Worm (Caenorhabditis elegans): ENCODE results near the gene glo-1.

glo-1 gene

ce11 chrX:9845916-9846315 is 36.1 kb downstream of the glo-1 start:
- no peak for TF ChIP-seq egl-13 (tag; optimal IDR thresholded peaks at IDR 0.05)
- TF ChIP-seq ama-1 (optimal IDR thresholded peaks at IDR 0.05) = no peak
- no peak for TF ChIP-seq nhr-11 (tag; optimal IDR thresholded peaks at IDR 0.05)
- peak; percentile 67 for TF ChIP-seq rnt-1 (tag; optimal IDR thresholded peaks at IDR 0.05)
- peak; percentile 24 for TF ChIP-seq nhr-71 (tag; optimal IDR thresholded peaks at IDR 0.05)
- TF ChIP-seq lin-14 (GFP tag; optimal IDR thresholded peaks at IDR 0.05) = peak; percentile 36
- no peak for TF ChIP-seq unc-130 (tag; optimal IDR thresholded peaks at IDR 0.05)
- TF ChIP-seq nhr-19 (GFP tag; conservative IDR thresholded peaks at IDR 0.05) = 0 out of 2 replicates have a peak, but pooled peaks have one; percentile 11
- TF ChIP-seq lsy-2 (tag; optimal IDR thresholded peaks at IDR 0.05) = peak; percentile 30 to 74
- no peak for TF ChIP-seq alr-1 (tag; optimal IDR thresholded peaks at IDR 0.05; ENCODE audit: borderline replicate concordance)
- TF ChIP-seq hlh-17 (GFP tag; optimal IDR thresholded peaks at IDR 0.05; ENCODE audit: borderline replicate concordance) = no peak
- no peak for TF ChIP-seq blmp-1 (tag; optimal IDR thresholded peaks at IDR 0.05)
- peak; percentile 99 for TF ChIP-seq vab-15 (tag; optimal IDR thresholded peaks at IDR 0.05)
- TF ChIP-seq lin-35 (GFP tag; optimal IDR thresholded peaks at IDR 0.05) = no peak

ce11 chrX:9843568-9843967 is 38.4 kb downstream of the glo-1 start:
- no peak for TF ChIP-seq nhr-77 (tag; optimal IDR thresholded peaks at IDR 0.05)
- peak; percentile 7 for TF ChIP-seq lin-14 (GFP tag; optimal IDR thresholded peaks at IDR 0.05)
- TF ChIP-seq rnt-1 (tag; optimal IDR thresholded peaks at IDR 0.05) = peak; percentile 46

ce11 chrX:9842102-9842501 is 39.9 kb downstream of the glo-1 start:
- TF ChIP-seq nhr-71 (tag; optimal IDR thresholded peaks at IDR 0.05) = peak; percentile 25
- TF ChIP-seq lsy-2 (tag; optimal IDR thresholded peaks at IDR 0.05) = no peak
- peak; percentile 45 for TF ChIP-seq lin-14 (GFP tag; optimal IDR thresholded peaks at IDR 0.05)
- no peak for TF ChIP-seq pqm-1 (tag; optimal IDR thresholded peaks at IDR 0.05)
- peak; percentile 81 for TF ChIP-seq rnt-1 (tag; optimal IDR thresholded peaks at IDR 0.05)
- TF ChIP-seq fos-1 (tag; optimal IDR thresholded peaks at IDR 0.05) = no peak

ce11 chrX:9840864-9841263 is 41.1 kb downstream of the glo-1 start:
- no peak for TF ChIP-seq nhr-47 (tag; optimal IDR thresholded peaks at IDR 0.05)
- TF ChIP-seq lin-14 (GFP tag; optimal IDR thresholded peaks at IDR 0.05) = peak; percentile 35
- no peak for TF ChIP-seq ceh-82 (tag; optimal IDR thresholded peaks at IDR 0.05)
- peak; percentile 78 for TF ChIP-seq rnt-1 (tag; optimal IDR thresholded peaks at IDR 0.05)
- no peak for TF ChIP-seq isw-1 (GFP tag; IDR thresholded peaks at IDR 0.05)
- peak in 1 of 2 experiments; percentile 5 for TF ChIP-seq lsy-2 (tag; optimal IDR thresholded peaks at IDR 0.05)
- peak; percentile 45 for TF ChIP-seq nhr-71 (tag; optimal IDR thresholded peaks at IDR 0.05)
- peak; percentile 72 for TF ChIP-seq lin-39 (tag; optimal IDR thresholded peaks at IDR 0.05)
- TF ChIP-seq lin-35 (GFP tag; optimal IDR thresholded peaks at IDR 0.05) = no peak

- TF ChIP-seq nhr-84 (tag; optimal IDR thresholded peaks at IDR 0.05) = no peak
- no peak for TF ChIP-seq sptf-1 (tag; optimal IDR thresholded peaks at IDR 0.05)
- no peak for TF ChIP-seq nhr-12 (tag; optimal IDR thresholded peaks at IDR 0.05)
- TF ChIP-seq snpc-4 (tag; optimal IDR thresholded peaks at IDR 0.05) = peak; percentile 32
- no peak for TF ChIP-seq hlh-17 (GFP tag; optimal IDR thresholded peaks at IDR 0.05; ENCODE audit: borderline replicate concordance)
- TF ChIP-seq lin-13 (GFP tag; optimal IDR thresholded peaks at IDR 0.05) = peak; percentile 67
- TF ChIP-seq zag-1 (tag; optimal IDR thresholded peaks at IDR 0.05) = no peak
- TF ChIP-seq Y116A8C.19 (tag; optimal IDR thresholded peaks at IDR 0.05; ENCODE audit: borderline replicate concordance) = no peak
- TF ChIP-seq aha-1 (tag; optimal IDR thresholded peaks at IDR 0.05) = no peak
- TF ChIP-seq C04F5.9 (tag; optimal IDR thresholded peaks at IDR 0.05) = no peak
- peak; percentile 65 for TF ChIP-seq nhr-47 (tag; optimal IDR thresholded peaks at IDR 0.05)
- no peak for TF ChIP-seq ceh-63 (GFP tag; optimal IDR thresholded peaks at IDR 0.05)
- no peak for TF ChIP-seq elt-2 (tag; optimal IDR thresholded peaks at IDR 0.05)
- TF ChIP-seq swsn-7 (tag; optimal IDR thresholded peaks at IDR 0.05) = peak; percentile 70
- TF ChIP-seq lin-14 (GFP tag; optimal IDR thresholded peaks at IDR 0.05) = peak; percentile 94
- TF ChIP-seq elt-3 (tag; optimal IDR thresholded peaks at IDR 0.05) = no peak
- TF ChIP-seq unc-86 (tag; optimal IDR thresholded peaks at IDR 0.05) = no peak
- TF ChIP-seq ceh-82 (tag; optimal IDR thresholded peaks at IDR 0.05) = peak in 2 of 3 experiments; percentile 11 to 70
- no peak for TF ChIP-seq nhr-11 (tag; optimal IDR thresholded peaks at IDR 0.05)
- no peak for TF ChIP-seq ama-1 (optimal IDR thresholded peaks at IDR 0.05)
- no peak for TF ChIP-seq C34B4.2 (tag; optimal IDR thresholded peaks at IDR 0.05)
- peak; percentile 46 for TF ChIP-seq fkh-10 (GFP tag; optimal IDR thresholded peaks at IDR 0.05)
- TF ChIP-seq aly-2 (tag; optimal IDR thresholded peaks at IDR 0.05) = no peak
- TF ChIP-seq tbx-2 (tag; optimal IDR thresholded peaks at IDR 0.05) = peak; percentile 67
- TF ChIP-seq ztf-11 (tag; optimal IDR thresholded peaks at IDR 0.05) = no peak
- TF ChIP-seq fkh-8 (tag; optimal IDR thresholded peaks at IDR 0.05) = peak; percentile 77
- TF ChIP-seq nhr-76 (tag; optimal IDR thresholded peaks at IDR 0.05) = no peak
- TF ChIP-seq jun-1 (tag; optimal IDR thresholded peaks at IDR 0.05) = peak; percentile 47
Observed at ce11 chrX:9837989-9838541, 43.9 kb downstream of the glo-1 start, which contains the start of gene ipla-2. Gene ipla-2 (minus strand): TSS chrX:9838039.
